Worm (Caenorhabditis elegans) whole organism, L4 larva: ENCODE results near the gene zhit-2.

Experiments used
- D1046.2 ChIP-seq: fragments of 200-800 bp; sonication (Bioruptor generic); IDR thresholded peaks from 2 replicates; pipeline ENCODE4 v1.3.6; 2022; ENCODE audit warnings: missing genetic modification characterization, missing compliant biosample characterization
- R02D3.7 ChIP-seq: fragments of 150-350 bp; sonication (generic microtip); optimal IDR thresholded peaks from 3 replicates; lab custom pipeline; 2014; ENCODE audit warnings: missing biosample characterization, missing genetic modification characterization
- T20F7.1 ChIP-seq: fragments of 200-800 bp; sonication (Bioruptor generic); optimal IDR thresholded peaks from 2 replicates; lab custom pipeline; 2018; ENCODE audit warnings: mild to moderate bottlenecking, missing genetic modification characterization, missing compliant biosample characterization
- T26A8.4 ChIP-seq: fragments of 200-800 bp; sonication (Bioruptor generic); IDR thresholded peaks from 2 replicates; pipeline ENCODE4 v1.3.6; 2022; ENCODE audit warnings: missing genetic modification characterization, missing compliant biosample characterization
- aha-1 ChIP-seq: fragments of 150-350 bp; peaks from one replicate; lab custom pipeline; 2014; ENCODE audit warnings: missing biosample characterization, missing genetic modification characterization
- cey-2 ChIP-seq: sonication (generic microtip); optimal IDR thresholded peaks from 3 replicates; lab custom pipeline; 2017; ENCODE audit warnings: missing genetic modification characterization, mild to moderate bottlenecking, missing compliant biosample characterization, antibody characterized with exemption, borderline replicate concordance; ENCODE audit not compliant: insufficient read depth
- ctbp-1 ChIP-seq: fragments of 200-800 bp; sonication (Bioruptor generic); IDR thresholded peaks from 2 replicates; pipeline ENCODE4 v1.3.6; 2022; ENCODE audit warnings: missing genetic modification reagents, missing genetic modification characterization, missing compliant biosample characterization
- daf-19 ChIP-seq: fragments of 200-800 bp; sonication (Bioruptor generic); conservative IDR thresholded peaks from 2 replicates; pipeline ENCODE4 v1.3.6; 2022; ENCODE audit warnings: missing genetic modification characterization, missing compliant biosample characterization
- dpl-1 ChIP-seq: fragments of 150-350 bp; optimal IDR thresholded peaks from 2 replicates; lab custom pipeline; 2014; ENCODE audit warnings: missing biosample characterization, missing genetic modification reagents, missing genetic modification characterization
- duxl-1 ChIP-seq: sonication (generic microtip); optimal IDR thresholded peaks from 2 replicates; lab custom pipeline; 2016; ENCODE audit warnings: mild to moderate bottlenecking, missing genetic modification characterization, moderate library complexity, missing compliant biosample characterization; ENCODE audit not compliant: poor library complexity
- egl-27 ChIP-seq: sonication (generic microtip); optimal IDR thresholded peaks from 3 replicates; lab custom pipeline; 2017; ENCODE audit warnings: missing biosample characterization, missing genetic modification reagents, missing genetic modification characterization
- egl-43 ChIP-seq: fragments of 200-800 bp; sonication (Bioruptor generic); IDR thresholded peaks from 2 replicates; pipeline ENCODE4 v1.3.6; 2022; ENCODE audit warnings: missing genetic modification reagents, missing genetic modification characterization, missing compliant biosample characterization
- fos-1 ChIP-seq: fragments of 150-350 bp; optimal IDR thresholded peaks from 2 replicates; lab custom pipeline; 2014; ENCODE audit warnings: missing biosample characterization, missing genetic modification characterization
- gei-8 ChIP-seq: fragments of 200-800 bp; sonication (Bioruptor generic); optimal IDR thresholded peaks from 2 replicates; lab custom pipeline; 2018; ENCODE audit warnings: mild to moderate bottlenecking, missing genetic modification characterization, missing compliant biosample characterization
- hlh-11 ChIP-seq: fragments of 200-800 bp; sonication (Bioruptor generic); optimal IDR thresholded peaks from 2 replicates; lab custom pipeline; 2018; ENCODE audit warnings: mild to moderate bottlenecking, missing genetic modification characterization, missing compliant biosample characterization
- lin-1 ChIP-seq: fragments of 200-800 bp; sonication (Bioruptor generic); IDR thresholded peaks from 2 replicates; pipeline ENCODE4 v1.3.6; 2022; ENCODE audit warnings: missing genetic modification reagents, missing genetic modification characterization, missing compliant biosample characterization
- lin-13 ChIP-seq: fragments of 150-350 bp; optimal IDR thresholded peaks from 2 replicates; lab custom pipeline; 2014; ENCODE audit warnings: missing biosample characterization, missing genetic modification reagents, missing genetic modification characterization
- lin-15B ChIP-seq: fragments of 150-350 bp; sonication (generic microtip); optimal IDR thresholded peaks from 3 replicates; lab custom pipeline; 2014; ENCODE audit warnings: missing biosample characterization, missing genetic modification characterization
- lin-29 ChIP-seq: fragments of 200-800 bp; sonication (Bioruptor generic); IDR thresholded peaks from 2 replicates; pipeline ENCODE4 v1.3.6; 2022; ENCODE audit warnings: missing genetic modification reagents, missing genetic modification characterization, missing compliant biosample characterization
- lin-38 ChIP-seq: fragments of 200-800 bp; sonication (Bioruptor generic); IDR thresholded peaks from 2 replicates; pipeline ENCODE4 v1.3.6; 2022; ENCODE audit warnings: missing genetic modification reagents, missing genetic modification characterization, missing compliant biosample characterization
- lin-39 ChIP-seq: fragments of 150-350 bp; optimal IDR thresholded peaks from 2 replicates; lab custom pipeline; 2014; ENCODE audit warnings: missing biosample characterization, missing genetic modification reagents, missing genetic modification characterization
- lir-3 ChIP-seq: sonication (generic microtip); optimal IDR thresholded peaks from 2 replicates; lab custom pipeline; 2016; ENCODE audit warnings: mild to moderate bottlenecking, missing genetic modification characterization, missing compliant biosample characterization
- lsy-2 ChIP-seq, 2 experiments: fragments of 150-350 bp in 1 of 2; sonication (generic microtip) in 1 of 2; optimal IDR thresholded peaks; 2 replicates each; lab custom pipeline; 2014 to 2017; ENCODE audit warnings: missing biosample characterization in 2 of 2, missing genetic modification characterization in 2 of 2
- madf-5 ChIP-seq, 2 experiments: fragments of 200-800 bp; sonication (Bioruptor generic); IDR thresholded peaks; 2 replicates each; pipeline ENCODE4 v1.3.6; 2022; ENCODE audit warnings: missing compliant biosample characterization in 2 of 2, missing genetic modification characterization in 2 of 2
- mxl-2 ChIP-seq: fragments of 200-800 bp; sonication (Bioruptor generic); conservative IDR thresholded peaks from 2 replicates; pipeline ENCODE4 v1.3.6; 2022; ENCODE audit warnings: missing genetic modification reagents, missing genetic modification characterization, missing compliant biosample characterization
- nhr-28 ChIP-seq: fragments of 150-350 bp; optimal IDR thresholded peaks from 2 replicates; lab custom pipeline; 2014; ENCODE audit warnings: missing biosample characterization, missing genetic modification characterization
- pha-4 ChIP-seq, 2 experiments: fragments of 150-350 bp in 1 of 2; fragments of 200-800 bp in 1 of 2; sonication (Bioruptor generic) in 1 of 2; IDR thresholded peaks in 1 of 2; optimal IDR thresholded peaks in 1 of 2; 2 replicates each; pipeline versions ENCODE4 v1.3.6 to Lab custom; 2014 to 2022; ENCODE audit warnings: missing genetic modification characterization in 2 of 2, missing genetic modification reagents in 2 of 2, missing biosample characterization in 1 of 2, missing compliant biosample characterization in 1 of 2
- php-3 ChIP-seq: fragments of 200-800 bp; sonication (Bioruptor generic); IDR thresholded peaks from 2 replicates; pipeline ENCODE4 v1.3.6; 2022; ENCODE audit warnings: missing genetic modification reagents, missing genetic modification characterization, missing compliant biosample characterization
- pqm-1 ChIP-seq: sonication (generic microtip); optimal IDR thresholded peaks from 2 replicates; lab custom pipeline; 2017; ENCODE audit warnings: missing biosample characterization, missing genetic modification characterization
- saeg-2 ChIP-seq: fragments of 200-800 bp; sonication (Bioruptor generic); IDR thresholded peaks from 2 replicates; pipeline ENCODE4 v1.3.6; 2022; ENCODE audit warnings: missing genetic modification reagents, missing genetic modification characterization, missing compliant biosample characterization
- set-16 ChIP-seq: fragments of 200-800 bp; sonication (Bioruptor generic); IDR thresholded peaks from 2 replicates; pipeline ENCODE4 v1.3.6; 2022; ENCODE audit warnings: missing genetic modification reagents, missing genetic modification characterization, missing compliant biosample characterization
- snpc-1.2 ChIP-seq: fragments of 200-800 bp; sonication (Bioruptor generic); IDR thresholded peaks from 2 replicates; pipeline ENCODE4 v1.3.6; 2022; ENCODE audit warnings: missing genetic modification reagents, missing genetic modification characterization, missing compliant biosample characterization
- tra-1 ChIP-seq: fragments of 200-800 bp; sonication (Bioruptor generic); IDR thresholded peaks from 2 replicates; pipeline ENCODE4 v1.3.6; 2022; ENCODE audit warnings: missing genetic modification reagents, missing genetic modification characterization, missing compliant biosample characterization
- unc-39 ChIP-seq: sonication (generic microtip); optimal IDR thresholded peaks from 2 replicates; lab custom pipeline; 2017; ENCODE audit warnings: missing biosample characterization, missing genetic modification characterization
- zfp-2 ChIP-seq: sonication (generic microtip); optimal IDR thresholded peaks from 2 replicates; lab custom pipeline; 2016; ENCODE audit warnings: mild to moderate bottlenecking, missing genetic modification characterization, missing compliant biosample characterization
- zip-2 ChIP-seq: fragments of 150-350 bp; optimal IDR thresholded peaks from 2 replicates; lab custom pipeline; 2014; ENCODE audit warnings: missing biosample characterization, missing genetic modification characterization
- ztf-7 ChIP-seq: fragments of 150-350 bp; optimal IDR thresholded peaks from 2 replicates; lab custom pipeline; 2014; ENCODE audit warnings: missing biosample characterization, missing genetic modification characterization

Gene zhit-2

ce11 chrIII:4236178-4236577 lies 8.0 kb downstream of the zhit-2 start (continued):
- peak; percentile 89 for TF ChIP-seq lin-13
- TF ChIP-seq mxl-2 (GFP tag; lab: Robert Waterston, UW): no peak
- TF ChIP-seq dpl-1: no peak
- no peak for TF ChIP-seq gei-8
- TF ChIP-seq D1046.2 (GFP tag; lab: Robert Waterston, UW): no peak
- TF ChIP-seq lin-38: no peak
- TF ChIP-seq R02D3.7 (tag; lab: Kevin White, UChicago): no peak
- TF ChIP-seq daf-19 (GFP tag; lab: Robert Waterston, UW): no peak
- no peak for TF ChIP-seq snpc-1.2
- TF ChIP-seq zfp-2: no peak
- TF ChIP-seq saeg-2: no peak
- 0 out of 2 replicates have a peak, but pooled peaks have one; percentile 40 for TF ChIP-seq ctbp-1 (GFP tag; lab: Robert Waterston, UW)
- no peak for TF ChIP-seq duxl-1 (tag; lab: Kevin White, UChicago)
- TF ChIP-seq lin-29 (GFP tag; lab: Robert Waterston, UW): no peak
- peak in 1 of 2 experiments; percentile 31 for TF ChIP-seq lsy-2 (tag; optimal IDR thresholded peaks at IDR 0.05; lab: Kevin White, UChicago)
- no peak for TF ChIP-seq fos-1
- no peak for TF ChIP-seq pqm-1 (tag; lab: Kevin White, UChicago)
- peak; percentile 61 for TF ChIP-seq nhr-28 (tag; lab: Kevin White, UChicago)
- TF ChIP-seq lin-15B (tag; lab: Kevin White, UChicago): no peak
- TF ChIP-seq madf-5 (GFP tag; IDR thresholded peaks at IDR 0.05; lab: Robert Waterston, UW): no peak
- TF ChIP-seq set-16: no peak
- no peak for TF ChIP-seq egl-43 (GFP tag; lab: Robert Waterston, UW)
- no peak for TF ChIP-seq tra-1 (GFP tag; lab: Robert Waterston, UW)
- TF ChIP-seq hlh-11 (tag; lab: Kevin White, UChicago): peak; percentile 64

ce11 chrIII:4234642-4235295 lies 9.4 kb downstream of the zhit-2 start:
- TF ChIP-seq egl-27: no peak
- no peak for TF ChIP-seq lin-13
- TF ChIP-seq php-3: no peak
- TF ChIP-seq dpl-1: no peak
- no peak for TF ChIP-seq zip-2 (tag; lab: Kevin White, UChicago)
- TF ChIP-seq T20F7.1: no peak
- TF ChIP-seq ztf-7 (tag; lab: Kevin White, UChicago): no peak
- TF ChIP-seq unc-39 (tag; lab: Kevin White, UChicago): no peak
- TF ChIP-seq lin-1 (GFP tag; lab: Robert Waterston, UW): no peak
- TF ChIP-seq pha-4 (GFP tag; IDR thresholded peaks at IDR 0.05; lab: Robert Waterston, UW): no peak
- no peak for TF ChIP-seq pha-4 (tag; optimal IDR thresholded peaks at IDR 0.05; lab: Kevin White, UChicago)
- no peak for TF ChIP-seq cey-2 (tag; lab: Kevin White, UChicago)
- no peak for TF ChIP-seq T26A8.4 (GFP tag; lab: Robert Waterston, UW)

DNA sequence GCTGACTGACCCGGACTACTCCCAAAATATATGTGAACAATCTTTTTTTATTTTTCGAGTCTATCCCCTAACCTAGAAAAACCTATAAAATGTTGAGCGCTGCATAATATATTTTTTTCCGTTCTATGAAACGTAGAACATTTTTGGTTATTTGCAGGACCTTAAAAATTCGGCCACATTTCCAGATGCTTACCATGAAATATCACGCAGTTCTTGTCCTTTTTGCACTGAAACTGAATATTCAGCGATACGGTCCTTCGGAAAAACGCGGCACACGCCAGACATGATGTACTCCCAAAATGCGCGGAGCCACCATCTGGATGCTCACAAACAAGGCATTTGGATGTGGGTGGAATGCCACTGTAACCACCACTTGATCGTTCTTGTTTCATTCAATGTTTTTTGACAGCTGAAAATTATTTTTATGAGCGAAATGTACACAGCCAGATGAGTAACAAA lies 11.3 kb downstream of the zhit-2 start, which contains the start of gene nhr-20:
TSS of gene nhr-20 (minus strand) at position 409 of the 459 bp plus-strand sequence.
- TF ChIP-seq fos-1 (no peak), unc-39 (tag; lab: Kevin White, UChicago) (no peak), lin-39 (tag; lab: Kevin White, UChicago) (no peak), aha-1 (tag; lab: Kevin White, UChicago) (peak; percentile 90), lir-3 (no peak)
